ENCODE assay signal across 4 fruit fly cellular contexts in the genomic region with DNA sequence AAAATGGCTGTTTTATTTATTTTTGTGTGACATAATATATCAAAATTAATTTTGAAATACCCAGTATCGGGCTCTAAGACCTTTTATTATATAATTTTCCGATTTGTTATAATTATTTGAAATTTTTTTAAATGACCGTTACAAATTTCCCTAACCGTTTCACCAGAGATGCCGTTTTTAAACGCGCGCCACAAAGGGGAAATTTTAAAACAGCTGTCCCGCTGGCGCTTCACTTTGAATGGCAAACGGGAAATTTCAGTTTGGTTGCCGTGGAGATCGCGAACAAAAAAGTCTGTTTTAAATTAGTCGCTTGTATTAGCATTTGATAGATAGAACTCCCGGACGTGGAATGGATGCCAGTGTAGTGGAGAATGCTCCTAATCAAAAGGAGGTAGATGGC.
TF ChIP-seq lines count a peak whose summit lies in the region.

A gene (minus strand): TSS at position 16 of the 400 bp plus-strand sequence.
A gene (plus strand): TSS at position 257 of the 400 bp plus-strand sequence.

- no peak for TF ChIP-seq CTCF in whole organism, embryonic (GFP tag; optimal IDR thresholded peaks at IDR 0.05; lab: Kevin White, UChicago)

TF ChIP-seq in whole organism, adult, 20 proteins besides CTCF, POLR2A, EP300 and RAD21:
- TF ChIP-seq kay (GFP tag; lab: Kevin White, UChicago; ENCODE audit: borderline replicate concordance): peak; percentile 82
- no peak for TF ChIP-seq pad (GFP tag; optimal IDR thresholded peaks at IDR 0.05; lab: Kevin White, UChicago)
- TF ChIP-seq CG5204 (GFP tag; optimal IDR thresholded peaks at IDR 0.05; lab: Kevin White, UChicago): no peak
- TF ChIP-seq CG33017 (tag; optimal IDR thresholded peaks at IDR 0.05; lab: Kevin White, UChicago): no peak
- no peak for TF ChIP-seq ovo (GFP tag; optimal IDR thresholded peaks at IDR 0.05; lab: Kevin White, UChicago)
- no peak for TF ChIP-seq tj (GFP tag; optimal IDR thresholded peaks at IDR 0.05; lab: Kevin White, UChicago)

TF ChIP-seq in whole organism, embryonic, 481 proteins besides CTCF, POLR2A, EP300 and RAD21 (continues in another document):
- TF ChIP-seq E2f2 (GFP tag; IDR thresholded peaks at IDR 0.05; lab: Robert Waterston, UW) (peak; percentile 92), CG31365 (tag; optimal IDR thresholded peaks at IDR 0.05; lab: Kevin White, UChicago) (no peak), CG9727 (GFP tag; optimal IDR thresholded peaks at IDR 0.05; lab: Kevin White, UChicago) (no peak), tgo (GFP tag; IDR thresholded peaks at IDR 0.05; lab: Robert Waterston, UW) (no peak), repo (GFP tag; optimal IDR thresholded peaks at IDR 0.05; lab: Kevin White, UChicago) (no peak), CG7963 (GFP tag; IDR thresholded peaks at IDR 0.05; lab: Robert Waterston, UW; ENCODE audit: partially characterized antibody) (no peak), NK7.1 (GFP tag; optimal IDR thresholded peaks at IDR 0.05; lab: Kevin White, UChicago) (no peak), Abd-B (GFP tag; optimal IDR thresholded peaks at IDR 0.05; lab: Kevin White, UChicago) (no peak), pnt (GFP tag; optimal IDR thresholded peaks at IDR 0.05; lab: Kevin White, UChicago) (no peak), grau (tag; optimal IDR thresholded peaks at IDR 0.05; lab: Kevin White, UChicago) (no peak), CG1024 (GFP tag; IDR thresholded peaks at IDR 0.05; lab: Robert Waterston, UW) (no peak), fd3F (GFP tag; optimal IDR thresholded peaks at IDR 0.05; lab: Kevin White, UChicago) (no peak), CG9797 (GFP tag; optimal IDR thresholded peaks at IDR 0.05; lab: Kevin White, UChicago) (no peak), sna (GFP tag; IDR thresholded peaks at IDR 0.05; lab: Robert Waterston, UW; ENCODE audit: partially characterized antibody) (0 out of 2 replicates have a peak, but pooled peaks have one; percentile 14), CG33213 (GFP tag; optimal IDR thresholded peaks at IDR 0.05; lab: Kevin White, UChicago) (no peak), CG4617 (GFP tag; optimal IDR thresholded peaks at IDR 0.05; lab: Kevin White, UChicago; ENCODE audit: borderline replicate concordance) (peak; percentile 3), cad (GFP tag; optimal IDR thresholded peaks at IDR 0.05; lab: Kevin White, UChicago) (no peak), seq (GFP tag; IDR thresholded peaks at IDR 0.05; lab: Robert Waterston, UW) (no peak), Fer2 (tag; optimal IDR thresholded peaks at IDR 0.05; lab: Kevin White, UChicago) (no peak), MESR4 (GFP tag; optimal IDR thresholded peaks at IDR 0.05; lab: Kevin White, UChicago) (peak; percentile 46), inv (GFP tag; IDR thresholded peaks at IDR 0.05; lab: Robert Waterston, UW; ENCODE audit: partially characterized antibody) (no peak), CG13123 (GFP tag; optimal IDR thresholded peaks at IDR 0.05; lab: Kevin White, UChicago) (no peak), CG12659 (GFP tag; optimal IDR thresholded peaks at IDR 0.05; lab: Kevin White, UChicago) (no peak), Blimp-1 (GFP tag; optimal IDR thresholded peaks at IDR 0.05; lab: Kevin White, UChicago) (peak; percentile 53), Sry-β (GFP tag; optimal IDR thresholded peaks at IDR 0.05; lab: Kevin White, UChicago) (peak; percentile 85), Ets97D (GFP tag; optimal IDR thresholded peaks at IDR 0.05; lab: Kevin White, UChicago) (peak; percentile 37), Dref (GFP tag; IDR thresholded peaks at IDR 0.05; lab: Robert Waterston, UW) (no peak)

TF ChIP-seq in whole organism, pupa, 21 proteins besides CTCF, POLR2A, EP300 and RAD21:
- TF ChIP-seq EcR (GFP tag; optimal IDR thresholded peaks at IDR 0.05; lab: Kevin White, UChicago) (no peak), Pif1B (GFP tag; optimal IDR thresholded peaks at IDR 0.05; lab: Kevin White, UChicago) (no peak), D1 (tag; optimal IDR thresholded peaks at IDR 0.05; lab: Kevin White, UChicago) (peak; percentile 27), CG8159 (tag; optimal IDR thresholded peaks at IDR 0.05; lab: Kevin White, UChicago) (no peak)
TF ChIP-seq in whole organism, pupa: peak in this region for 1.

TF ChIP-seq in whole organism, wandering third instar larva, 38 proteins besides CTCF, POLR2A, EP300 and RAD21:
- TF ChIP-seq GATAd (GFP tag; optimal IDR thresholded peaks at IDR 0.05; lab: Kevin White, UChicago): no peak
- no peak for TF ChIP-seq lola (GFP tag; optimal IDR thresholded peaks at IDR 0.05; lab: Kevin White, UChicago)
- TF ChIP-seq pan (optimal IDR thresholded peaks at IDR 0.05; lab: Kevin White, UChicago): no peak
- TF ChIP-seq Myc (optimal IDR thresholded peaks at IDR 0.05; lab: Kevin White, UChicago): peak; percentile 48
- TF ChIP-seq Dif (GFP tag; optimal IDR thresholded peaks at IDR 0.05; lab: Kevin White, UChicago; ENCODE audit: partially characterized antibody): no peak
TF ChIP-seq in whole organism, wandering third instar larva: peak in this region for 1.
